Fruit fly (Drosophila melanogaster) whole organism, embryonic: ENCODE results near the gene Bfc.

Source experiments
- CG13123 ChIP-seq: fragments of 200-800 bp; sonication (Bioruptor generic); optimal IDR thresholded peaks from 2 replicates; lab custom pipeline; 2016; ENCODE audit warnings: missing biosample characterization, missing genetic modification characterization
- CG13287 ChIP-seq: fragments of 200-800 bp; sonication (Bioruptor generic); IDR thresholded peaks from 2 replicates; pipeline ENCODE4 v1.3.6; 2022; ENCODE audit warnings: missing biosample characterization, missing genetic modification characterization; ENCODE audit not compliant: partially characterized antibody
- CG13296 ChIP-seq: fragments of 200-800 bp; sonication (Bioruptor generic); optimal IDR thresholded peaks from 3 replicates; lab custom pipeline; 2018; ENCODE audit warnings: missing biosample characterization, mild to moderate bottlenecking, missing genetic modification characterization
- CG13624 ChIP-seq: fragments of 200-800 bp; sonication (Bioruptor generic); optimal IDR thresholded peaks from 2 replicates; lab custom pipeline; 2016; ENCODE audit warnings: missing biosample characterization, missing genetic modification characterization
- CG14050 ChIP-seq: fragments of 200-800 bp; sonication (Bioruptor generic); IDR thresholded peaks from 3 replicates; pipeline ENCODE4 v1.3.6; 2022; ENCODE audit warnings: missing biosample characterization, missing genetic modification characterization
- CG14667 ChIP-seq: fragments of 200-800 bp; sonication (Bioruptor generic); IDR thresholded peaks from 2 replicates; pipeline ENCODE4 v1.3.6; 2022; ENCODE audit warnings: missing biosample characterization, missing genetic modification characterization
- CG15269 ChIP-seq: fragments of 200-800 bp; sonication (Bioruptor generic); optimal IDR thresholded peaks from 2 replicates; lab custom pipeline; 2018; ENCODE audit warnings: missing biosample characterization, mild to moderate bottlenecking, missing genetic modification characterization, moderate library complexity
- CG17359 ChIP-seq: fragments of 200-800 bp; sonication (Bioruptor generic); optimal IDR thresholded peaks from 3 replicates; lab custom pipeline; 2018; ENCODE audit warnings: missing biosample characterization, mild to moderate bottlenecking, missing genetic modification characterization, moderate library complexity
- CG17829 ChIP-seq: fragments of 200-800 bp; optimal IDR thresholded peaks from 2 replicates; lab custom pipeline; 2019; ENCODE audit warnings: missing biosample characterization, mild to moderate bottlenecking, missing genetic modification characterization, moderate library complexity
- CG18476 ChIP-seq: fragments of 200-800 bp; sonication (Bioruptor generic); optimal IDR thresholded peaks from 2 replicates; lab custom pipeline; 2016; ENCODE audit warnings: missing biosample characterization, mild to moderate bottlenecking, missing genetic modification characterization
- CG32767 ChIP-seq: fragments of 200-800 bp; sonication (Bioruptor generic); IDR thresholded peaks from 2 replicates; pipeline ENCODE4 v1.3.6; 2022; ENCODE audit warnings: missing biosample characterization, missing genetic modification characterization
- CG3281 ChIP-seq: fragments of 200-800 bp; sonication (Bioruptor generic); optimal IDR thresholded peaks from 3 replicates; lab custom pipeline; 2017; ENCODE audit warnings: missing biosample characterization, mild to moderate bottlenecking, missing genetic modification characterization
- CG33213 ChIP-seq: fragments of 200-800 bp; sonication (Bioruptor generic); optimal IDR thresholded peaks from 3 replicates; lab custom pipeline; 2016; ENCODE audit warnings: missing biosample characterization, missing genetic modification characterization
- CG4404 ChIP-seq: fragments of 200-800 bp; sonication (Bioruptor generic); IDR thresholded peaks from 2 replicates; pipeline ENCODE4 v1.3.6; 2022; ENCODE audit warnings: missing biosample characterization, missing genetic modification characterization
- CG8089 ChIP-seq: fragments of 200-800 bp; sonication (Bioruptor generic); optimal IDR thresholded peaks from 3 replicates; lab custom pipeline; 2016; ENCODE audit warnings: missing biosample characterization, missing genetic modification characterization
- CG8290 ChIP-seq, 3 experiments: fragments of 200-800 bp; sonication (Bioruptor generic); optimal IDR thresholded peaks; 2 replicates each; lab custom pipeline; 2016 to 2019; ENCODE audit warnings: missing biosample characterization in 3 of 3, missing genetic modification characterization in 3 of 3, mild to moderate bottlenecking in 2 of 3, moderate library complexity in 1 of 3
- CG8359 ChIP-seq: fragments of 200-800 bp; sonication (Bioruptor generic); optimal IDR thresholded peaks from 2 replicates; lab custom pipeline; 2017; ENCODE audit warnings: missing biosample characterization, mild to moderate bottlenecking, missing genetic modification characterization, borderline replicate concordance
- CG8478 ChIP-seq: fragments of >200 bp; optimal IDR thresholded peaks from 2 replicates; lab custom pipeline; 2018
- CG8944 ChIP-seq: fragments of 200-800 bp; sonication (Bioruptor generic); optimal IDR thresholded peaks from 3 replicates; lab custom pipeline; 2016; ENCODE audit warnings: missing biosample characterization, missing genetic modification characterization
- Chrac-16 ChIP-seq: fragments of 200-800 bp; sonication (Bioruptor generic); optimal IDR thresholded peaks from 3 replicates; lab custom pipeline; 2016; ENCODE audit warnings: missing biosample characterization, missing genetic modification characterization
- D19B ChIP-seq: fragments of 200-800 bp; sonication (Bioruptor generic); optimal IDR thresholded peaks from 2 replicates; lab custom pipeline; 2017; ENCODE audit warnings: missing biosample characterization, mild to moderate bottlenecking, missing genetic modification characterization
- Dip2 ChIP-seq: fragments of 200-800 bp; sonication (Bioruptor generic); IDR thresholded peaks from 2 replicates; pipeline ENCODE4 v1.3.6; 2022; ENCODE audit warnings: missing biosample characterization, missing genetic modification characterization
- Dp ChIP-seq: fragments of 200-800 bp; sonication (Bioruptor generic); optimal IDR thresholded peaks from 2 replicates; lab custom pipeline; 2018; ENCODE audit warnings: missing biosample characterization, mild to moderate bottlenecking, missing genetic modification characterization, moderate library complexity
- E2f2 ChIP-seq: fragments of 200-800 bp; sonication (Bioruptor generic); IDR thresholded peaks from 2 replicates; pipeline ENCODE4 v1.3.6; 2022; ENCODE audit warnings: missing biosample characterization, missing genetic modification characterization
- Ets65A ChIP-seq: fragments of 200-800 bp; sonication (Bioruptor generic); peaks from one replicate; lab custom pipeline; 2016; ENCODE audit warnings: missing biosample characterization, missing genetic modification characterization
- Fer3 ChIP-seq: fragments of 200-800 bp; sonication (Bioruptor generic); optimal IDR thresholded peaks from 2 replicates; lab custom pipeline; 2018; ENCODE audit warnings: missing biosample characterization, mild to moderate bottlenecking, missing genetic modification characterization, moderate library complexity
- HHEX ChIP-seq: fragments of 200-800 bp; sonication (Bioruptor generic); optimal IDR thresholded peaks from 3 replicates; lab custom pipeline; 2017; ENCODE audit warnings: missing biosample characterization, mild to moderate bottlenecking, missing genetic modification characterization, missing genetic modification reagents
- HLH4C ChIP-seq: fragments of 200-800 bp; sonication (Bioruptor generic); IDR thresholded peaks from 3 replicates; pipeline ENCODE4 v1.3.6; 2022; ENCODE audit warnings: missing biosample characterization, missing genetic modification characterization; ENCODE audit not compliant: partially characterized antibody
- Hr3 ChIP-seq: fragments of 200-800 bp; sonication (Bioruptor generic); optimal IDR thresholded peaks from 3 replicates; lab custom pipeline; 2016; ENCODE audit warnings: missing biosample characterization, missing genetic modification characterization
- Hsf ChIP-seq: fragments of 200-800 bp; sonication (Bioruptor generic); optimal IDR thresholded peaks from 3 replicates; lab custom pipeline; 2016; ENCODE audit warnings: missing biosample characterization, missing genetic modification characterization
- Med ChIP-seq: fragments of 200-800 bp; sonication (Bioruptor generic); peaks from one replicate; lab custom pipeline; 2016; ENCODE audit warnings: missing biosample characterization, missing genetic modification characterization, mild to moderate bottlenecking, inconsistent platforms, moderate library complexity
- Nf-YA ChIP-seq: fragments of 200-800 bp; sonication (Bioruptor generic); IDR thresholded peaks from 2 replicates; pipeline ENCODE4 v1.3.6; 2022; ENCODE audit warnings: missing biosample characterization, missing genetic modification characterization
- Poxn ChIP-seq: fragments of 200-800 bp; sonication (Bioruptor generic); IDR thresholded peaks from 2 replicates; pipeline ENCODE4 v1.3.6; 2022; ENCODE audit warnings: missing biosample characterization, missing genetic modification characterization
- Ssrp ChIP-seq: fragments of 200-800 bp; sonication (Bioruptor generic); optimal IDR thresholded peaks from 2 replicates; lab custom pipeline; 2018; ENCODE audit warnings: missing biosample characterization, mild to moderate bottlenecking, missing genetic modification characterization, moderate library complexity
- Trl ChIP-seq, 3 experiments: fragments of >200 bp in 2 of 3; fragments of 200-800 bp in 1 of 3; sonication (Bioruptor generic) in 1 of 3; optimal IDR thresholded peaks; 2 replicates in 1 of 3; 3 replicates in 2 of 3; lab custom pipeline; 2016 to 2017; ENCODE audit warnings: missing biosample characterization in 1 of 3, missing genetic modification characterization in 1 of 3
- ac ChIP-seq: fragments of 200-800 bp; sonication (Bioruptor generic); optimal IDR thresholded peaks from 3 replicates; lab custom pipeline; 2017; ENCODE audit warnings: missing biosample characterization, mild to moderate bottlenecking, missing genetic modification characterization
- aop ChIP-seq: fragments of 200-800 bp; sonication (Bioruptor generic); IDR thresholded peaks from 2 replicates; pipeline ENCODE4 v1.3.6; 2022; ENCODE audit warnings: missing biosample characterization, missing genetic modification characterization
- bbx ChIP-seq: fragments of 200-800 bp; sonication (Bioruptor generic); IDR thresholded peaks from 2 replicates; pipeline ENCODE4 v1.3.6; 2022; ENCODE audit warnings: missing biosample characterization, missing genetic modification characterization; ENCODE audit not compliant: partially characterized antibody
- chif ChIP-seq, 2 experiments: fragments of 200-800 bp; sonication (Bioruptor generic); optimal IDR thresholded peaks; 3 replicates each; lab custom pipeline; 2016; ENCODE audit warnings: missing biosample characterization in 2 of 2, missing genetic modification characterization in 2 of 2
- ewg ChIP-seq: fragments of 200-800 bp; sonication (Bioruptor generic); optimal IDR thresholded peaks from 3 replicates; lab custom pipeline; 2017; ENCODE audit warnings: mild to moderate bottlenecking, missing biosample characterization, missing genetic modification reagents, missing genetic modification characterization
- gem ChIP-seq: fragments of 200-800 bp; sonication (Bioruptor generic); optimal IDR thresholded peaks from 2 replicates; lab custom pipeline; 2019; ENCODE audit warnings: missing biosample characterization, mild to moderate bottlenecking, missing genetic modification characterization, moderate library complexity
- her ChIP-seq: fragments of 200-800 bp; sonication (Bioruptor generic); optimal IDR thresholded peaks from 2 replicates; lab custom pipeline; 2016; ENCODE audit warnings: missing biosample characterization, missing genetic modification characterization
- lilli ChIP-seq: fragments of 200-800 bp; sonication (Bioruptor generic); optimal IDR thresholded peaks from 3 replicates; lab custom pipeline; 2016; ENCODE audit warnings: missing biosample characterization, missing genetic modification characterization
- nom ChIP-seq: fragments of 200-800 bp; sonication (Bioruptor generic); optimal IDR thresholded peaks from 2 replicates; lab custom pipeline; 2017; ENCODE audit warnings: missing biosample characterization, missing genetic modification characterization, mild to moderate bottlenecking, moderate library complexity, missing genetic modification reagents
- peb ChIP-seq: fragments of 200-800 bp; sonication (Bioruptor generic); IDR thresholded peaks from 2 replicates; pipeline ENCODE4 v1.3.6; 2022; ENCODE audit warnings: missing biosample characterization, missing genetic modification characterization
- trh ChIP-seq: fragments of 200-800 bp; sonication (Bioruptor generic); optimal IDR thresholded peaks from 2 replicates; lab custom pipeline; 2016; ENCODE audit warnings: missing biosample characterization, missing genetic modification characterization
- twi ChIP-seq: fragments of 200-800 bp; optimal IDR thresholded peaks from 2 replicates; lab custom pipeline; 2019; ENCODE audit warnings: missing biosample characterization, mild to moderate bottlenecking, missing genetic modification characterization, moderate library complexity
- usp ChIP-seq: fragments of >200 bp; optimal IDR thresholded peaks from 2 replicates; lab custom pipeline; 2017; ENCODE audit warnings: missing biosample characterization, missing genetic modification characterization
- vvl ChIP-seq: fragments of 200-800 bp; sonication (Bioruptor generic); IDR thresholded peaks from 2 replicates; pipeline ENCODE4 v1.3.6; 2022; ENCODE audit warnings: missing biosample characterization, missing genetic modification characterization
- zen ChIP-seq: fragments of 200-800 bp; sonication (Bioruptor generic); optimal IDR thresholded peaks from 3 replicates; lab custom pipeline; 2018; ENCODE audit warnings: missing biosample characterization, mild to moderate bottlenecking, missing genetic modification characterization, moderate library complexity
- zen2 ChIP-seq: fragments of 200-800 bp; sonication (Bioruptor generic); IDR thresholded peaks from 3 replicates; pipeline ENCODE4 v1.3.6; 2022; ENCODE audit warnings: missing biosample characterization, missing genetic modification characterization; ENCODE audit not compliant: partially characterized antibody

Bfc gene

DNA sequence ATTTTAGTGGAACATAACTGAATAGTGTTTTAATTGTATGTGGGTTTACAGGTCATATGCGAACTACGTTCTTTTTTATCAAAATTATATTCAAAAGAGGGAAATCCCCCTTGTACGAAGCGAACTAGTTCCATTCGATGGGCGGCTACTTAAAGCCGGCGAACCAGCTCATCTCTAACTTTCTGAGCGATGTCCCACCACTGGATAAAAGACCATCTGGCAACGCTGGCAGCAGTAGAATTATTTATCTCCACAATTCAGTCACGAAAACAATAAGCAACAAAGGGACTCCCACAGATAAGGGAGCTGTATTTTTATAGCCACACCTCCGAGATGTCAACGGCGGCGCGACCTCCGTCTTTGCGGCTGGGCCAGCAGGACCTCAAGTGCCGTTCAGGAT is 45.2 kb downstream of the Bfc start, which contains the start of gene Rabex-5 (continued):
- TF ChIP-seq CG8359 = no peak
- TF ChIP-seq CG32767 (GFP tag; lab: Robert Waterston, UW) = no peak
- TF ChIP-seq CG17829 (tag; lab: Kevin White, UChicago) = peak; percentile 48
- no peak for TF ChIP-seq aop (GFP tag; lab: Robert Waterston, UW)
- TF ChIP-seq chif (GFP tag; optimal IDR thresholded peaks at IDR 0.05; lab: Kevin White, UChicago) = peak in 1 of 2 experiments; percentile 29
- no peak for TF ChIP-seq gem
- peak; percentile 65 for TF ChIP-seq her (GFP tag; lab: Kevin White, UChicago)
- no peak for TF ChIP-seq Poxn (GFP tag; lab: Robert Waterston, UW)
- TF ChIP-seq vvl (GFP tag; lab: Robert Waterston, UW) = peak; percentile 65; the same call in 1 of the 2 replicates
- peak; percentile 89 for TF ChIP-seq bbx (GFP tag; lab: Robert Waterston, UW)
- TF ChIP-seq Ssrp (tag; lab: Kevin White, UChicago) = no peak
- no peak for TF ChIP-seq CG13123
- TF ChIP-seq CG3281 (GFP tag; lab: Kevin White, UChicago) = no peak
- TF ChIP-seq Dp (GFP tag; lab: Kevin White, UChicago) = peak; percentile 67
- no peak for TF ChIP-seq CG8290 (GFP tag; optimal IDR thresholded peaks at IDR 0.05; lab: Kevin White, UChicago)
- TF ChIP-seq CG8290 (tag; optimal IDR thresholded peaks at IDR 0.05; lab: Kevin White, UChicago) = peak in 1 of 2 experiments; percentile 49
- TF ChIP-seq trh (GFP tag; lab: Kevin White, UChicago) = no peak
- TF ChIP-seq peb (GFP tag; lab: Robert Waterston, UW) = no peak
- TF ChIP-seq ewg = no peak
- no peak for TF ChIP-seq CG4404 (GFP tag; lab: Robert Waterston, UW)
- peak; percentile 60 for TF ChIP-seq lilli (GFP tag; lab: Kevin White, UChicago)
- no peak for TF ChIP-seq zen (tag; lab: Kevin White, UChicago)
- peak; percentile 22 for TF ChIP-seq Hr3
- peak; percentile 74 for TF ChIP-seq E2f2 (GFP tag; lab: Robert Waterston, UW)
- TF ChIP-seq CG8944 (GFP tag; lab: Kevin White, UChicago) = peak; percentile 45
- TF ChIP-seq Chrac-16 (GFP tag; lab: Kevin White, UChicago) = peak; percentile 3
- peak; percentile 39; the same call in 1 of the 3 replicates for TF ChIP-seq zen2 (GFP tag; lab: Robert Waterston, UW)
- TF ChIP-seq usp = no peak
- peak; percentile 9 for TF ChIP-seq nom (GFP tag; lab: Kevin White, UChicago)
- TF ChIP-seq CG8478 (lab: Kevin White, UChicago) = no peak
- no peak for TF ChIP-seq CG17359
- no peak for TF ChIP-seq ac (GFP tag; lab: Kevin White, UChicago)
- TF ChIP-seq CG18476 (GFP tag; lab: Kevin White, UChicago) = no peak
- peak; percentile 73 for TF ChIP-seq HLH4C (GFP tag; lab: Robert Waterston, UW)
- TF ChIP-seq CG14667 (GFP tag; lab: Robert Waterston, UW) = no peak
- no peak for TF ChIP-seq CG14050 (GFP tag; lab: Robert Waterston, UW)
- TF ChIP-seq CG8089 = no peak
- TF ChIP-seq Fer3 (tag; lab: Kevin White, UChicago) = no peak
- TF ChIP-seq Dip2 (GFP tag; lab: Robert Waterston, UW) = no peak
- no peak for TF ChIP-seq Trl (optimal IDR thresholded peaks at IDR 0.05; lab: Kevin White, UChicago)
- TF ChIP-seq Trl (GFP tag; optimal IDR thresholded peaks at IDR 0.05; lab: Kevin White, UChicago) = peak; percentile 15
- TF ChIP-seq D19B (GFP tag; lab: Kevin White, UChicago) = no peak
- TF ChIP-seq Med (GFP tag; lab: Kevin White, UChicago) = peak; percentile 85
- TF ChIP-seq CG13287 (GFP tag; lab: Robert Waterston, UW) = peak; percentile 87
- TF ChIP-seq Ets65A (GFP tag; lab: Kevin White, UChicago) = no peak
- peak; percentile 93 for TF ChIP-seq CG33213 (GFP tag; lab: Kevin White, UChicago)
- TF ChIP-seq CG13296 = no peak
- peak; percentile 27 for TF ChIP-seq HHEX
- no peak for TF ChIP-seq CG15269 (tag; lab: Kevin White, UChicago)
- no peak for TF ChIP-seq Nf-YA (GFP tag; lab: Robert Waterston, UW)
- TF ChIP-seq Hsf (GFP tag; lab: Kevin White, UChicago) = peak; percentile 34
- TF ChIP-seq twi (tag; lab: Kevin White, UChicago) = peak; percentile 36
- peak; percentile 43 for TF ChIP-seq CG13624 (GFP tag; lab: Kevin White, UChicago)
